Worm (Caenorhabditis elegans): ENCODE data around the gene zig-6.

DNA sequence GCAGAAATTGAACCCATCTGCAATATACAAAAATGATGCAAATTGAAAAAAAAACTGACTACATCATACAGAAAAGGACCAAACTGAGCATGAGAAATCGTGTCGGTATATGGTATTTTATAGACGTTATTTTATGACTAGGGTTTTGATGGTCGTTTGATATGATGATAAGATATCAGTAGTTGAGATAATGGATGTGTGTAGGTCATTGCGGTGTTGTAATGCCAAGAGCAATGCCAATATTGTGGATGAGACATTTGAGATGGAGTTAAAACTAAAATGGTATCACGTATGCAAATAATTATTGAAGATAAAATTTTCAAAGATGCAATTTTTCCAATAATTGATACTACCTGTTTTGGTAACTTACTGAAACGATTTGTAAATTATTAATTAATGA is 29.2 kb downstream of the zig-6 start, which contains the start of gene C31H2.4:
- TF ChIP-seq unc-62 (GFP tag; optimal IDR thresholded peaks at IDR 0.05) (no peak), ama-1 (optimal IDR thresholded peaks at IDR 0.05) (no peak), ama-1 (GFP tag; optimal IDR thresholded peaks at IDR 0.05) (no peak), rcor-1 (GFP tag; IDR thresholded peaks at IDR 0.05) (no peak), lin-35 (GFP tag; optimal IDR thresholded peaks at IDR 0.05) (no peak), F37B4.10 (GFP tag; IDR thresholded peaks at IDR 0.05) (no peak), rec-8 (tag; optimal IDR thresholded peaks at IDR 0.05) (no peak), mcd-1 (GFP tag; IDR thresholded peaks at IDR 0.05) (no peak), ztf-22 (GFP tag; optimal IDR thresholded peaks at IDR 0.05) (no peak), gei-17 (GFP tag; optimal IDR thresholded peaks at IDR 0.05) (no peak), snpc-4 (GFP tag; optimal IDR thresholded peaks at IDR 0.05) (no peak), snpc-4 (tag; optimal IDR thresholded peaks at IDR 0.05) (no peak), nfya-1 (tag; optimal IDR thresholded peaks at IDR 0.05; ENCODE audit: borderline replicate concordance, insufficient read depth) (no peak), F23B12.7 (tag; optimal IDR thresholded peaks at IDR 0.05; ENCODE audit: insufficient read depth) (no peak), tlf-1 (GFP tag; optimal IDR thresholded peaks at IDR 0.05) (no peak)
